Fruit fly (Drosophila melanogaster) whole organism, embryonic: ENCODE data around the gene CG5665.
A peak's percentile ranks its signal among the peaks of the same experiment; 100 is the strongest.

Experiments used
- Atf3 ChIP-seq: fragments of 200-800 bp; sonication (Bioruptor generic); optimal IDR thresholded peaks from 3 replicates; lab custom pipeline; 2016; ENCODE audit warnings: missing biosample characterization, missing genetic modification characterization
- Blimp-1 ChIP-seq: fragments of 200-800 bp; sonication (Bioruptor generic); optimal IDR thresholded peaks from 3 replicates; lab custom pipeline; 2018; ENCODE audit warnings: missing biosample characterization, missing genetic modification characterization, mild to moderate bottlenecking, moderate library complexity, missing genetic modification reagents
- CG11695 ChIP-seq: fragments of 200-800 bp; sonication (Bioruptor generic); IDR thresholded peaks from 3 replicates; pipeline ENCODE4 v1.3.6; 2022; ENCODE audit warnings: missing biosample characterization, missing genetic modification characterization
- CG12299 ChIP-seq: fragments of 200-800 bp; sonication (Bioruptor generic); optimal IDR thresholded peaks from 2 replicates; lab custom pipeline; 2018; ENCODE audit warnings: missing biosample characterization, mild to moderate bottlenecking, missing genetic modification characterization
- CG13296 ChIP-seq: fragments of 200-800 bp; sonication (Bioruptor generic); optimal IDR thresholded peaks from 3 replicates; lab custom pipeline; 2018; ENCODE audit warnings: missing biosample characterization, mild to moderate bottlenecking, missing genetic modification characterization
- CG13424 ChIP-seq: fragments of 200-800 bp; sonication (Bioruptor generic); optimal IDR thresholded peaks from 2 replicates; lab custom pipeline; 2019; ENCODE audit warnings: missing biosample characterization, mild to moderate bottlenecking, missing genetic modification characterization, moderate library complexity
- CG14014 ChIP-seq: fragments of 200-800 bp; sonication (Bioruptor generic); IDR thresholded peaks from 2 replicates; pipeline ENCODE4 v1.3.6; 2022; ENCODE audit warnings: missing biosample characterization, missing genetic modification characterization
- CG14667 ChIP-seq: fragments of 200-800 bp; sonication (Bioruptor generic); IDR thresholded peaks from 2 replicates; pipeline ENCODE4 v1.3.6; 2022; ENCODE audit warnings: missing biosample characterization, missing genetic modification characterization
- CG15601 ChIP-seq: fragments of 200-800 bp; sonication (Bioruptor generic); optimal IDR thresholded peaks from 3 replicates; lab custom pipeline; 2019; ENCODE audit warnings: missing biosample characterization, mild to moderate bottlenecking, missing genetic modification characterization, moderate library complexity
- CG1603 ChIP-seq: fragments of 200-800 bp; sonication (Bioruptor generic); optimal IDR thresholded peaks from 2 replicates; lab custom pipeline; 2019; ENCODE audit warnings: missing biosample characterization, mild to moderate bottlenecking, missing genetic modification characterization, moderate library complexity
- CG17385 ChIP-seq: fragments of 200-800 bp; sonication (Bioruptor generic); optimal IDR thresholded peaks from 3 replicates; lab custom pipeline; 2018; ENCODE audit warnings: missing biosample characterization, mild to moderate bottlenecking, missing genetic modification characterization
- CG17568 ChIP-seq: fragments of 200-800 bp; sonication (Bioruptor generic); optimal IDR thresholded peaks from 2 replicates; lab custom pipeline; 2018; ENCODE audit warnings: missing biosample characterization, mild to moderate bottlenecking, missing genetic modification characterization, moderate library complexity
- CG17802 ChIP-seq: fragments of 200-800 bp; sonication (Bioruptor generic); optimal IDR thresholded peaks from 2 replicates; lab custom pipeline; 2018; ENCODE audit warnings: missing biosample characterization, mild to moderate bottlenecking, missing genetic modification characterization, moderate library complexity
- CG17912 ChIP-seq: fragments of 200-800 bp; sonication (Bioruptor generic); optimal IDR thresholded peaks from 2 replicates; lab custom pipeline; 2018; ENCODE audit warnings: missing biosample characterization, mild to moderate bottlenecking, missing genetic modification characterization
- CG2129 ChIP-seq: fragments of 200-800 bp; sonication (Bioruptor generic); IDR thresholded peaks from 2 replicates; pipeline ENCODE4 v1.3.6; 2022; ENCODE audit warnings: missing biosample characterization, missing genetic modification characterization; ENCODE audit not compliant: partially characterized antibody
- CG2199 ChIP-seq: fragments of 200-800 bp; sonication (Bioruptor generic); IDR thresholded peaks from 3 replicates; pipeline ENCODE4 v1.3.6; 2022; ENCODE audit warnings: missing biosample characterization, missing genetic modification characterization
- CG2678 ChIP-seq: fragments of 200-800 bp; sonication (Bioruptor generic); optimal IDR thresholded peaks from 3 replicates; lab custom pipeline; 2019; ENCODE audit warnings: missing biosample characterization, mild to moderate bottlenecking, missing genetic modification characterization, moderate library complexity
- CG34422 ChIP-seq: fragments of 200-800 bp; sonication (Bioruptor generic); IDR thresholded peaks from 3 replicates; pipeline ENCODE4 v1.3.6; 2022; ENCODE audit warnings: missing biosample characterization, missing genetic modification characterization
- CG6765 ChIP-seq: fragments of 200-800 bp; sonication (Bioruptor generic); optimal IDR thresholded peaks from 3 replicates; lab custom pipeline; 2017; ENCODE audit warnings: missing biosample characterization, mild to moderate bottlenecking, missing genetic modification characterization
- CG6813 ChIP-seq: fragments of 200-800 bp; sonication (Bioruptor generic); optimal IDR thresholded peaks from 2 replicates; lab custom pipeline; 2017; ENCODE audit warnings: missing biosample characterization, missing genetic modification characterization, mild to moderate bottlenecking, moderate library complexity, missing genetic modification reagents
- CG8924 ChIP-seq: fragments of 200-800 bp; optimal IDR thresholded peaks from 3 replicates; lab custom pipeline; 2019; ENCODE audit warnings: missing biosample characterization, mild to moderate bottlenecking, missing genetic modification characterization, moderate library complexity
- Dek ChIP-seq: fragments of 200-800 bp; sonication (Bioruptor generic); optimal IDR thresholded peaks from 3 replicates; lab custom pipeline; 2019; ENCODE audit warnings: missing biosample characterization, mild to moderate bottlenecking, missing genetic modification characterization, moderate library complexity
- Fer1 ChIP-seq: fragments of 200-800 bp; sonication (Bioruptor generic); optimal IDR thresholded peaks from 2 replicates; lab custom pipeline; 2017; ENCODE audit warnings: missing biosample characterization, mild to moderate bottlenecking, missing genetic modification characterization
- HmgZ ChIP-seq: fragments of 200-800 bp; sonication (Bioruptor generic); optimal IDR thresholded peaks from 2 replicates; lab custom pipeline; 2018; ENCODE audit warnings: missing biosample characterization, mild to moderate bottlenecking, missing genetic modification characterization
- Hmr ChIP-seq: fragments of 200-800 bp; sonication (Bioruptor generic); optimal IDR thresholded peaks from 3 replicates; lab custom pipeline; 2017; ENCODE audit warnings: mild to moderate bottlenecking, missing biosample characterization, missing genetic modification reagents, missing genetic modification characterization
- Med ChIP-seq: fragments of 200-800 bp; sonication (Bioruptor generic); peaks from one replicate; lab custom pipeline; 2016; ENCODE audit warnings: missing biosample characterization, missing genetic modification characterization, mild to moderate bottlenecking, inconsistent platforms, moderate library complexity
- Oli ChIP-seq: fragments of 200-800 bp; sonication (Bioruptor generic); optimal IDR thresholded peaks from 2 replicates; lab custom pipeline; 2018; ENCODE audit warnings: missing biosample characterization, mild to moderate bottlenecking, missing genetic modification characterization, moderate library complexity
- Sox100B ChIP-seq: fragments of 200-800 bp; sonication (Bioruptor generic); optimal IDR thresholded peaks from 3 replicates; lab custom pipeline; 2018; ENCODE audit warnings: missing biosample characterization, mild to moderate bottlenecking, missing genetic modification characterization
- ac ChIP-seq: fragments of 200-800 bp; sonication (Bioruptor generic); optimal IDR thresholded peaks from 3 replicates; lab custom pipeline; 2017; ENCODE audit warnings: missing biosample characterization, mild to moderate bottlenecking, missing genetic modification characterization
- al ChIP-seq: fragments of 200-800 bp; sonication (Bioruptor generic); IDR thresholded peaks from 2 replicates; pipeline ENCODE4 v1.3.6; 2022; ENCODE audit warnings: missing biosample characterization, missing genetic modification characterization
- ara ChIP-seq: fragments of 200-800 bp; sonication (Bioruptor generic); IDR thresholded peaks from 2 replicates; pipeline ENCODE4 v1.3.6; 2022; ENCODE audit warnings: missing biosample characterization, missing genetic modification characterization
- chm ChIP-seq: fragments of 200-800 bp; sonication (Bioruptor generic); IDR thresholded peaks from 2 replicates; pipeline ENCODE4 v1.3.6; 2022; ENCODE audit warnings: missing biosample characterization, missing genetic modification characterization
- gsb-n ChIP-seq: fragments of 200-800 bp; sonication (Bioruptor generic); optimal IDR thresholded peaks from 3 replicates; lab custom pipeline; 2018; ENCODE audit warnings: missing biosample characterization, mild to moderate bottlenecking, missing genetic modification characterization
- lab ChIP-seq: fragments of 200-800 bp; sonication (Bioruptor generic); optimal IDR thresholded peaks from 3 replicates; lab custom pipeline; 2017; ENCODE audit warnings: missing biosample characterization, missing genetic modification characterization, mild to moderate bottlenecking, moderate library complexity, missing genetic modification reagents
- odd ChIP-seq: fragments of 200-800 bp; sonication (Bioruptor generic); optimal IDR thresholded peaks from 2 replicates; lab custom pipeline; 2017; ENCODE audit warnings: missing biosample characterization, mild to moderate bottlenecking, missing genetic modification characterization
- pros ChIP-seq: fragments of 200-800 bp; sonication (Bioruptor generic); optimal IDR thresholded peaks from 3 replicates; lab custom pipeline; 2019; ENCODE audit warnings: missing biosample characterization, mild to moderate bottlenecking, missing genetic modification characterization, moderate library complexity
- rib ChIP-seq: fragments of 200-800 bp; sonication (Bioruptor generic); IDR thresholded peaks from 2 replicates; pipeline ENCODE4 v1.3.6; 2022; ENCODE audit warnings: missing biosample characterization, missing genetic modification characterization
- salm ChIP-seq: fragments of 200-800 bp; sonication (Bioruptor generic); optimal IDR thresholded peaks from 2 replicates; lab custom pipeline; 2018; ENCODE audit warnings: missing biosample characterization, mild to moderate bottlenecking, missing genetic modification characterization
- schlank ChIP-seq: fragments of 200-800 bp; sonication (Bioruptor generic); optimal IDR thresholded peaks from 2 replicates; lab custom pipeline; 2018; ENCODE audit warnings: missing biosample characterization, mild to moderate bottlenecking, missing genetic modification characterization
- sim ChIP-seq: fragments of 200-800 bp; sonication (Bioruptor generic); IDR thresholded peaks from 2 replicates; pipeline ENCODE4 v1.3.6; 2022; ENCODE audit warnings: missing biosample characterization, missing genetic modification characterization
- sqz ChIP-seq: fragments of 200-800 bp; sonication (Bioruptor generic); optimal IDR thresholded peaks from 3 replicates; lab custom pipeline; 2018; ENCODE audit warnings: missing biosample characterization, mild to moderate bottlenecking, missing genetic modification characterization
- sug ChIP-seq: fragments of 200-800 bp; optimal IDR thresholded peaks from 2 replicates; lab custom pipeline; 2019; ENCODE audit warnings: missing biosample characterization, mild to moderate bottlenecking, missing genetic modification characterization, moderate library complexity
- tup ChIP-seq: fragments of 200-800 bp; sonication (Bioruptor generic); optimal IDR thresholded peaks from 2 replicates; lab custom pipeline; 2016; ENCODE audit warnings: missing biosample characterization, mild to moderate bottlenecking, missing genetic modification characterization, moderate library complexity
- unpg ChIP-seq: fragments of 200-800 bp; sonication (Bioruptor generic); optimal IDR thresholded peaks from 3 replicates; lab custom pipeline; 2018; ENCODE audit warnings: missing biosample characterization, mild to moderate bottlenecking, missing genetic modification characterization, moderate library complexity
- vvl ChIP-seq: fragments of 200-800 bp; sonication (Bioruptor generic); IDR thresholded peaks from 2 replicates; pipeline ENCODE4 v1.3.6; 2022; ENCODE audit warnings: missing biosample characterization, missing genetic modification characterization

CG5665 gene

DNA sequence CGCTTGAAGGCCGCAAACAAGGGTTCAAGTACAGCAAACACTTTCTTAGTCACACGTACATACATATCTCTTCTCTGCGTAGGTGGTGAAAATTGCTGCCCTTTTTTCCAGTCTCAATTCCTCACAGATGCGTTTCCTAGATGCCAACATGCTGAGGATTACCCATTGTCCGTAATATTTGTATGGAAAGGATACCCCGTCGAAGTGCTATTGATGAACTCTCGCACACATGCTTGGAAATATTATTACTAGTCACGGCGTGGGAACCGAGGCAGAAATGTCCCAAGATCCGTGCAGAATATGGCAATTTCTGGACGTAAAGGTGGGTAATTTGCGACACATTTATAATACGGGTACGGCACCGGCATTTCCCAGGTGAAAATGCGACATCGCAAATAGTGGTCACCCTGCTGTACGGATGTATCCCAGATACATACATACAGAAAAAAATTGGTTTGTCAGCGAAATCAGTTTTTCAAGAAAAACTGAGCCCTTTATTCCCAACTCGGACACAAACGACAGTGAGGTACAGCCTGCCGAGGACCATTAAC, 47.1 kb downstream of the CG5665 start (continued):
- TF ChIP-seq chm (GFP tag; lab: Robert Waterston, UW) (no peak), Atf3 (no peak), pros (peak; percentile 44), sqz (GFP tag; lab: Kevin White, UChicago) (no peak), CG6765 (GFP tag; lab: Kevin White, UChicago) (no peak), CG14667 (GFP tag; lab: Robert Waterston, UW) (no peak)

DNA sequence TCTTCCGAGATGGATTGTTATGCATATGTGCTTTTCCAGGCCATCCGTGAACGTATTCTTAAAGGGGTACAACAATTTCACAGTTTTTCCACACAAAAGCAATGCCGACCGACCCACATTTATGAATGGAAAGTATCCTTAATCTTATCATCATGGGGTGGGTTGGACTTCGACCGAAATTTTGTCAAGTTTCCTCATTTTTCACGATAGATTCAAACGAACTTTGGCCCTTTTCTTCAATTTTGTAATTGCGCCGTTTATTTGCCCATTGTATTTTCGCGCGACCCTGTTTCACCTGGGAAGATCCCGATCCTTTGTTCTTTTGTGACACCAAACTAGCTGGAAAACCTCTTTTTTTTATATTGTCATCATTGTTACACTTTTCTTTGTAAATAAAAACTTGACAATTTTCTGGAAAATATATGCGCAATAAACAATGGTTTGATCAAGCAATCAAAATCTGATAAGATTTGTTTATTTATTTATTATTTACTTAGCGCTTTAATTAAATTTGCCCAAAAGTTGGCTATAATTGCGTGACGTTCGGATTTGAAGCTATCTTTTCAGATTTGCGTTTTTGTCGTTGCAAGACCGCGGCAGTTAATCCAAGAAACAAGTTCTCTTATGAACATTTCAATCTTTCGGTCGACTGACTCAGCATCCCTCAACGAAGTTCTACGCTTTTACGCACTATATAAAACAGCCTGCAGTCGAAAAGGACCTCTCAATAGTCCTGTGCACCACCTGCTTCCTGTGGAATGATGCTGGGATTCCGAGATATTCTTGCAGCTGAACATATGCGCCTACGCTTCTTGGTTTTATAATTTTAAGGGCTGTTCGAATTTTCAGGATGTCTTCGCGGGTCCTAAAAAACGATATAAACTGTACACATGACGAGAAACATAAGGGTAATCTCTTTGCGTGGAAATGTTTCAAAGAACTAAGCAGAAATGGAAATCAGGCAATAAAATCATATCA, 47.9 kb downstream of the CG5665 start:
- peak; percentile 71 for TF ChIP-seq Fer1 (GFP tag; lab: Kevin White, UChicago)
- peak; percentile 83; the same call in 2 of the 3 replicates for TF ChIP-seq CG2199 (GFP tag; lab: Robert Waterston, UW)
- peak; percentile 45 for TF ChIP-seq unpg (GFP tag; lab: Kevin White, UChicago)
- peak; percentile 36 for TF ChIP-seq schlank (tag; lab: Kevin White, UChicago)
- no peak for TF ChIP-seq tup
- TF ChIP-seq Blimp-1 (GFP tag; lab: Kevin White, UChicago): peak; percentile 31
- TF ChIP-seq CG17568 (GFP tag; lab: Kevin White, UChicago): peak; percentile 73
- TF ChIP-seq CG14014: 0 out of 2 replicates have a peak, but pooled peaks have one; percentile 31
- TF ChIP-seq ara: no peak
- peak; percentile 19 for TF ChIP-seq CG17912 (GFP tag; lab: Kevin White, UChicago)
- TF ChIP-seq Dek (tag; lab: Kevin White, UChicago): peak; percentile 15
- no peak for TF ChIP-seq CG2129 (GFP tag; lab: Robert Waterston, UW)
- peak; percentile 50 for TF ChIP-seq lab (GFP tag; lab: Kevin White, UChicago)
- peak; percentile 73 for TF ChIP-seq CG13296 (GFP tag; lab: Kevin White, UChicago)
- peak; percentile 18 for TF ChIP-seq sug (tag; lab: Kevin White, UChicago)
- TF ChIP-seq rib (GFP tag; lab: Robert Waterston, UW): 0 out of 2 replicates have a peak, but pooled peaks have one; percentile 13
- peak; percentile 45 for TF ChIP-seq CG17385 (GFP tag; lab: Kevin White, UChicago)
- peak; percentile 21 for TF ChIP-seq ac
- TF ChIP-seq HmgZ: peak; percentile 48
- TF ChIP-seq CG34422 (GFP tag; lab: Robert Waterston, UW): no peak
- peak; percentile 38 for TF ChIP-seq CG13424
- TF ChIP-seq CG2678 (tag; lab: Kevin White, UChicago): peak; percentile 49
- no peak for TF ChIP-seq Oli (tag; lab: Kevin White, UChicago)
- TF ChIP-seq CG8924: peak; percentile 18
- TF ChIP-seq CG6813 (GFP tag; lab: Kevin White, UChicago): peak; percentile 56
- peak; percentile 25 for TF ChIP-seq gsb-n (tag; lab: Kevin White, UChicago)
- peak; percentile 71 for TF ChIP-seq CG17802 (tag; lab: Kevin White, UChicago)
- TF ChIP-seq CG1603 (tag; lab: Kevin White, UChicago): peak; percentile 9
- TF ChIP-seq salm (tag; lab: Kevin White, UChicago): peak; percentile 67
- TF ChIP-seq CG11695 (GFP tag; lab: Robert Waterston, UW): 0 out of 3 replicates have a peak, but pooled peaks have one; percentile 19
- peak; percentile 29 for TF ChIP-seq Sox100B
- TF ChIP-seq CG12299: peak; percentile 34
- TF ChIP-seq odd: peak; percentile 27
- TF ChIP-seq al: no peak
- TF ChIP-seq CG15601 (tag; lab: Kevin White, UChicago): peak; percentile 29
- no peak for TF ChIP-seq sim
- peak; percentile 49 for TF ChIP-seq Hmr (GFP tag; lab: Kevin White, UChicago)
- TF ChIP-seq Med (GFP tag; lab: Kevin White, UChicago): peak; percentile 4
- TF ChIP-seq vvl (GFP tag; lab: Robert Waterston, UW): peak; percentile 47; the same call in 1 of the 2 replicates
